Worm (Caenorhabditis elegans): ENCODE results near the gene scl-8.
A peak's percentile ranks its signal among the peaks of the same experiment; 100 is the strongest.

The scl-8 gene

DNA sequence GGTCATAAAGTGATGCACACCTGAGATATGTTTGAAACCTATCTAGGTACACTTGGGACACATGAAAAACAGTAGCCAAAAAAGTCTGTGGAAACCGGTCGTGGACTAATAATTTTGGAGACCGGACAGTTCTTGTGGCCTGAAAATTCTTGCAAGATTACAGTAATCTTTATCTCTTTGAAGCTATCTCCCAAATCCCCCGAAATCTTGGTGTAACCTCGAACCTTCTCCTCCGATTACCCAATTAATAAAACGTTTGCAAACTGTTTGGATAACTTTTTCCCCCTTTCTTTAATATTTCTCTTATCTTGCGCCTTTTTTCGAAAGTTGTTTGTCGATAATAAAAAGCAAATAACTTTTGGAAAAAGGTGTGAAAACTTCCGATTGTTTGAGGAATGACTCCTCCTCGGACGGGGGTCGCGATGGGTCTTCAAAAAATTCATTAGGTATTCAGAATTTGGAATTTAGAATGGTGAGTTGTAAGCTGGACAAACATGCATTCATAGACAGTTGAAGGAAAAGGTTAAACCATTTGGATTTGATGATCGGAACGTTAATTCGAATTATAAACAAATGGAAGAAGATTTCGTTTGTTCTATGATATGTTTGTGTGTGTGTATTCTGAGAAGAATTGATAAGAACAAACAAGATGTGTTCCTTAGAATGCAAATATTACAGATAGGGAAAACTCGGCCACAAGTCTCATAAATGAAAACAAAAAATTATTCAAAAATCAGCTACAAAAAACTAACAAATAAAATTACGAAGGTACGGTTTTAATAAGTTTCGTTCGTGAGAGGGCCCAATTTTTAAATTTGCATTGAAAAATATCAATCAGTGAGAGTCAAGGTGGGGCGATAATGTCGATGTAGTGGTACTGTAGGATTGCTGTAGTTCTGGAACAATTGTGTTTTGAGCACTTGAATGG lies 11.6 kb downstream of the scl-8 start:
- TF ChIP-seq sup-37 (GFP tag; optimal IDR thresholded peaks at IDR 0.05): no peak
- no peak for TF ChIP-seq fkh-10 (GFP tag; optimal IDR thresholded peaks at IDR 0.05)
- peak; percentile 30 for TF ChIP-seq nhr-47 (tag; optimal IDR thresholded peaks at IDR 0.05)
- no peak for TF ChIP-seq skn-1 (tag; optimal IDR thresholded peaks at IDR 0.05)
- TF ChIP-seq nhr-85 (tag): peak; percentile 54
- peak; percentile 31; the same call in 1 of the 2 replicates for TF ChIP-seq grh-1 (GFP tag; IDR thresholded peaks at IDR 0.05)
- TF ChIP-seq ama-1 (optimal IDR thresholded peaks at IDR 0.05): peak; percentile 67
- TF ChIP-seq nhr-20 (tag; optimal IDR thresholded peaks at IDR 0.05): peak; percentile 32
- TF ChIP-seq jun-1 (tag; optimal IDR thresholded peaks at IDR 0.05): no peak
- TF ChIP-seq snu-23 (GFP tag; optimal IDR thresholded peaks at IDR 0.05): peak; percentile 24
- no peak for TF ChIP-seq ceh-88 (GFP tag; IDR thresholded peaks at IDR 0.05)
- TF ChIP-seq nhr-71 (tag; optimal IDR thresholded peaks at IDR 0.05): peak; percentile 48
- TF ChIP-seq nhr-90 (tag; optimal IDR thresholded peaks at IDR 0.05; ENCODE audit: poor library complexity): peak; percentile 28
- TF ChIP-seq fkh-8 (tag; optimal IDR thresholded peaks at IDR 0.05): no peak
- TF ChIP-seq blmp-1 (tag; optimal IDR thresholded peaks at IDR 0.05): peak; percentile 4
- peak in 1 of 2 experiments; percentile 26 for TF ChIP-seq lin-35 (GFP tag; optimal IDR thresholded peaks at IDR 0.05)

DNA sequence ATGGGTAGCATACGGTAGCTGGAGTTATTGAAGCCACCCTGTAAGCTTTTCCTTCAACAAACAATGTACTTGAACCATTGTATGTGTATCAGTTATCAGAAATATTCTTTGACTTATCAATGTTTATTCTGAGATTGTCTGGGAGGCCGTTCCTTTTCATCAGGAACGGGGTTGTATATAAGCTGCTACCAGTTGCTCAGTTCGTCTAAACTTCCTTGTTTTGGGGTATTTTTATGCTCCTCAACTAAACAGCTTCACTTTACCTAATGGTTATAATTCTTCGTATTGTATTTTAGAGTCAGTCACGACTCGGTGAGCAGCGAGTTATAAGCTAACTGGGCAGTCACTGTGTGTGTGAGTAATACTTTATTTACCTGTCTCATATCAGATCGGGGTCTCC lies 14.1 kb downstream of the scl-8 start:
- TF ChIP-seq ets-5 (GFP tag; IDR thresholded peaks at IDR 0.05) (no peak), nhr-71 (tag; optimal IDR thresholded peaks at IDR 0.05) (no peak), nhr-85 (tag) (no peak), egl-27 (tag; optimal IDR thresholded peaks at IDR 0.05) (no peak)

DNA sequence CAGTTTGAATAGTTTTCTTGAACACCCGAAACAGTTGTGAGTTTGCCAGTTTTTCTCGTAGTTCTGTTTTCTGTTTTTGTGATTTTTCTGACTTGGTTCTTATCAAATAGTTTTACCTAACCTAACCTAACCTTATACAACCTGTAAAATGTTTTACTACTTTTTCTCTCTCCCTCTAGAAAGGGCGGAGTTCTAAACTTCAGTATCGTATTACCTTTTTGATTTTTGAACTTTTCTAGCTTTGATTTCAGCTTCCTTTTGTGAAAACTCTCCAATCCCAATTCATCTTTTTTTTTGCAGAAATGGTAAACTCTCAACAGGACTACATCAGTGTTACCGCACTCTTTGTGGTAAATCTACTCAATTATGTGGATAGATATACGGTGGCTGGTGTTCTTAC lies 15.2 kb downstream of the scl-8 start, which contains the start of gene spin-2:
TSS of gene spin-2 (plus strand) at position 301 of the 400 bp plus-strand sequence.
- TF ChIP-seq pqm-1 (tag; optimal IDR thresholded peaks at IDR 0.05) (no peak), lir-3 (tag; optimal IDR thresholded peaks at IDR 0.05; ENCODE audit: poor library complexity) (no peak), ztf-11 (tag; optimal IDR thresholded peaks at IDR 0.05) (no peak), C04F5.9 (tag; optimal IDR thresholded peaks at IDR 0.05) (no peak), lin-13 (GFP tag; optimal IDR thresholded peaks at IDR 0.05) (no peak), nhr-20 (tag; optimal IDR thresholded peaks at IDR 0.05) (no peak), mep-1 (tag; optimal IDR thresholded peaks at IDR 0.05) (no peak), nhr-90 (tag; optimal IDR thresholded peaks at IDR 0.05; ENCODE audit: poor library complexity) (no peak), egl-27 (tag; optimal IDR thresholded peaks at IDR 0.05) (no peak), efl-3 (GFP tag; optimal IDR thresholded peaks at IDR 0.05) (no peak), pax-3 (tag; optimal IDR thresholded peaks at IDR 0.05) (no peak), C16A3.4 (tag; optimal IDR thresholded peaks at IDR 0.05) (no peak), efl-1 (optimal IDR thresholded peaks at IDR 0.05) (no peak), efl-1 (GFP tag; optimal IDR thresholded peaks at IDR 0.05 in 1 of 2) (no peak), mab-9 (GFP tag; IDR thresholded peaks at IDR 0.05) (no peak), zag-1 (tag; optimal IDR thresholded peaks at IDR 0.05) (no peak), lsy-2 (tag; optimal IDR thresholded peaks at IDR 0.05) (no peak), lin-15B (tag; optimal IDR thresholded peaks at IDR 0.05) (no peak), nhr-19 (GFP tag; conservative IDR thresholded peaks at IDR 0.05) (no peak), fkh-10 (GFP tag; optimal IDR thresholded peaks at IDR 0.05) (no peak)

DNA sequence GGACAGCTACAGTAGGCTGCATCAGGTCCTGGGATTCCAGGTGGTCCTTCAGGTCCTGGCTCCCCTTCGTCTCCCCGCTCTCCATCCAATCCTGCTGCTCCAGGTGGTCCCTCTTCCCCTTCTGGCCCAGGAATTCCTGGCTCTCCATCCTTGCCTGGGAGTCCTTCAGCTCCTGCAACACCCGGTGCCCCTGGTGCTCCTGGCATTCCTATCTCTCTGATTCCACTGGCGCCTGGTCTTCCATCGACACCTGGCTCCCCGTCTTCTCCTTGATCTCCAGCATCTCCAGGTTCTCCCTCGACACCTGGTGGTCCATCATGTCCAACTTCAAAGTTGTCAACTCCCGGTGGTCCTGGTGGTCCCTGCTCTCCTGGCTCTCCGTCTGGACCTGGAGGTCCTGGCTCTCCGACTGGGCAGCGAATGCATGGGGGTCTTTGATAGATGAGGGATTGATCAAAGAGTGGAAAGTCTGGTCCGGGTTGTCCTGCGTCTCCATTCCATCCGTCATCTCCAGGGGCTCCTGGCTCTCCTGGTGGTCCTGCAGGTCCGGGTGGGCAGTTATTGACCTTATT lies 18.2 kb downstream of the scl-8 start:
- TF ChIP-seq hpl-2 (GFP tag; optimal IDR thresholded peaks at IDR 0.05): no peak
- TF ChIP-seq C16A3.4 (tag; optimal IDR thresholded peaks at IDR 0.05): no peak
